Worm (Caenorhabditis elegans) whole organism, L2 larva: Measurements from ENCODE around the gene Y50E8A.6.
A peak's percentile ranks its signal among the peaks of the same experiment; 100 is the strongest.

Experiments
- C34F6.9 ChIP-seq: fragments of 150-350 bp; optimal IDR thresholded peaks from 2 replicates; lab custom pipeline; 2014; ENCODE audit warnings: missing biosample characterization, missing genetic modification characterization
- F13H6.1 ChIP-seq: sonication (generic microtip); optimal IDR thresholded peaks from 2 replicates; lab custom pipeline; 2016; ENCODE audit warnings: missing genetic modification characterization, missing compliant biosample characterization
- R02D3.7 ChIP-seq: fragments of 150-350 bp; optimal IDR thresholded peaks from 2 replicates; lab custom pipeline; 2014; ENCODE audit warnings: missing biosample characterization, missing genetic modification characterization
- aly-2 ChIP-seq: fragments of 150-350 bp; optimal IDR thresholded peaks from 2 replicates; lab custom pipeline; 2014; ENCODE audit warnings: missing biosample characterization, missing genetic modification characterization
- ama-1 ChIP-seq: fragments of 150-350 bp; optimal IDR thresholded peaks from 2 replicates; lab custom pipeline; 2018; ENCODE audit warnings: inconsistent platforms
- blmp-1 ChIP-seq: sonication (generic microtip); optimal IDR thresholded peaks from 2 replicates; lab custom pipeline; 2017; ENCODE audit warnings: missing genetic modification characterization, mild to moderate bottlenecking, missing compliant biosample characterization, antibody characterized with exemption, moderate library complexity; ENCODE audit not compliant: insufficient read depth
- ceh-16 ChIP-seq: fragments of 150-350 bp; optimal IDR thresholded peaks from 2 replicates; lab custom pipeline; 2014; ENCODE audit warnings: missing biosample characterization, missing genetic modification characterization
- ceh-82 ChIP-seq: fragments of 150-350 bp; optimal IDR thresholded peaks from 2 replicates; lab custom pipeline; 2014; ENCODE audit warnings: missing biosample characterization, missing genetic modification characterization
- egl-27 ChIP-seq: sonication (generic microtip); optimal IDR thresholded peaks from 3 replicates; lab custom pipeline; 2017; ENCODE audit warnings: missing biosample characterization, missing genetic modification reagents, missing genetic modification characterization
- elt-3 ChIP-seq: sonication (generic microtip); optimal IDR thresholded peaks from 2 replicates; lab custom pipeline; 2017; ENCODE audit warnings: missing biosample characterization, missing genetic modification characterization
- fos-1 ChIP-seq: fragments of 150-350 bp; optimal IDR thresholded peaks from 2 replicates; lab custom pipeline; 2014; ENCODE audit warnings: missing biosample characterization, missing genetic modification characterization
- lin-11 ChIP-seq: fragments of 150-350 bp; sonication (generic microtip); optimal IDR thresholded peaks from 2 replicates; lab custom pipeline; 2014; ENCODE audit warnings: missing biosample characterization, missing genetic modification characterization, inconsistent platforms, mixed read lengths
- lin-39 ChIP-seq: fragments of 150-350 bp; optimal IDR thresholded peaks from 2 replicates; lab custom pipeline; 2014; ENCODE audit warnings: missing biosample characterization, missing genetic modification reagents, missing genetic modification characterization
- lsy-2 ChIP-seq, 2 experiments: fragments of 150-350 bp in 1 of 2; sonication (generic microtip) in 1 of 2; optimal IDR thresholded peaks; 2 replicates each; lab custom pipeline; 2014 to 2017; ENCODE audit warnings: missing biosample characterization in 2 of 2, missing genetic modification characterization in 2 of 2
- mbf-1 ChIP-seq: sonication (generic microtip); optimal IDR thresholded peaks from 2 replicates; lab custom pipeline; 2017; ENCODE audit warnings: missing biosample characterization, missing genetic modification characterization
- mdl-1 ChIP-seq, 2 experiments: fragments of 150-350 bp in 1 of 2; sonication (generic microtip) in 1 of 2; optimal IDR thresholded peaks; 2 replicates each; lab custom pipeline; 2017; ENCODE audit warnings: missing biosample characterization in 2 of 2, missing genetic modification characterization in 2 of 2
- nhr-12 ChIP-seq: fragments of 150-350 bp; optimal IDR thresholded peaks from 2 replicates; lab custom pipeline; 2014; ENCODE audit warnings: missing biosample characterization, missing genetic modification characterization
- nhr-23 ChIP-seq: fragments of 150-350 bp; optimal IDR thresholded peaks from 2 replicates; lab custom pipeline; 2014; ENCODE audit warnings: missing biosample characterization, missing genetic modification reagents, missing genetic modification characterization
- nhr-237 ChIP-seq: fragments of 150-350 bp; optimal IDR thresholded peaks from 2 replicates; lab custom pipeline; 2014; ENCODE audit warnings: missing biosample characterization, missing genetic modification characterization
- peb-1 ChIP-seq: fragments of 150-350 bp; optimal IDR thresholded peaks from 2 replicates; lab custom pipeline; 2014; ENCODE audit warnings: missing biosample characterization, missing genetic modification characterization
- sem-4 ChIP-seq: fragments of 150-350 bp; optimal IDR thresholded peaks from 2 replicates; lab custom pipeline; 2014; ENCODE audit warnings: missing biosample characterization, missing genetic modification reagents, missing genetic modification characterization
- skn-1 ChIP-seq: sonication (generic microtip); optimal IDR thresholded peaks from 2 replicates; lab custom pipeline; 2017; ENCODE audit warnings: missing biosample characterization, missing genetic modification characterization
- sma-3 ChIP-seq: sonication (generic microtip); optimal IDR thresholded peaks from 2 replicates; lab custom pipeline; 2016; ENCODE audit warnings: missing genetic modification reagents, missing genetic modification characterization, missing compliant biosample characterization
- sma-9 ChIP-seq, 2 experiments: fragments of 150-350 bp in 1 of 2; sonication (generic microtip) in 1 of 2; optimal IDR thresholded peaks; 2 replicates each; lab custom pipeline; 2014 to 2016; ENCODE audit warnings: missing genetic modification characterization in 2 of 2, mild to moderate bottlenecking in 1 of 2, missing biosample characterization in 1 of 2, missing compliant biosample characterization in 1 of 2, missing genetic modification reagents in 1 of 2, moderate library complexity in 1 of 2
- snpc-4 ChIP-seq: fragments of 150-350 bp; optimal IDR thresholded peaks from 2 replicates; lab custom pipeline; 2014; ENCODE audit warnings: missing biosample characterization, missing genetic modification characterization
- unc-39 ChIP-seq: fragments of 150-350 bp; optimal IDR thresholded peaks from 2 replicates; lab custom pipeline; 2014; ENCODE audit warnings: missing biosample characterization, missing genetic modification characterization
- unc-62 ChIP-seq: fragments of 150-350 bp; optimal IDR thresholded peaks from 2 replicates; lab custom pipeline; 2014; ENCODE audit warnings: missing biosample characterization, missing genetic modification reagents, missing genetic modification characterization
- zag-1 ChIP-seq: fragments of 150-350 bp; optimal IDR thresholded peaks from 2 replicates; lab custom pipeline; 2014; ENCODE audit warnings: missing biosample characterization, missing genetic modification characterization

The Y50E8A.6 gene

DNA sequence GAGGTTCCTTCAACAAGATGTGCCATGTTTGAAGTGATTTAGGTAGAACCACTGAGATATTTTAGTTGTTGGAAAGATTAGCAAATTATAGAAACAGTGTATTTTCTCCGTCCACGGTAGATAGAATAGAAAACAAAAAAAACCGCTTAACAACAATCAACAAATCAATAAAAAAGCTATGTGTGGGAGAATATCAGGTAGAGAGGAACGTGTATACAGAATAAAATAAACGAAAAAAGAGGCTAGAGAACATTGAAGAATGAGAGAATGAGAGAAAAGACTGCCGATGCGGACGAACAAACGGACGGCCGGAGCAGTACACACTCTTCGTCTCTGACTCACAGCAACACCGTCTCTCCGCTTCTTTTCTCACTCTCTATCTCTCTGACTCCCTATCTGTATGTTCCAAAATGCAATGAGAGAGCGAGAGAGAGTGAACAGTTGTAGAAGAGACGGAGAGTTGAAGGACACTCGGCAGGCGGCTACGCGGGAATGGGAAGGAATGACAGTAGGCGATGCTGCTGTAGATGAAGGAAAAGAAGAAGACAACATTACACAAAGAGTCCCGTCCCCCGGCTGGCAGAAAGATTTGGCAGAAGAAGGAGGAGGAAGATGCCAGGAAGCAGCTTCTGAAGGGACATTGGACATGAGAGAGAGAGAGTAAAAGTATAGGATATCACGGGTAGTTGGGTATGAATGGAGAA lies 44.4 kb downstream of the Y50E8A.6 start, which contains the start of gene unc-112 (continued):
- TF ChIP-seq R02D3.7 (tag; lab: Kevin White, UChicago) (no peak), unc-39 (tag; lab: Kevin White, UChicago) (no peak), F13H6.1 (peak; percentile 92), snpc-4 (tag; lab: Kevin White, UChicago) (no peak), lsy-2 (tag; optimal IDR thresholded peaks at IDR 0.05; lab: Kevin White, UChicago) (peak in 1 of 2 experiments; percentile 77), sem-4 (tag; lab: Kevin White, UChicago) (peak; percentile 78)

DNA sequence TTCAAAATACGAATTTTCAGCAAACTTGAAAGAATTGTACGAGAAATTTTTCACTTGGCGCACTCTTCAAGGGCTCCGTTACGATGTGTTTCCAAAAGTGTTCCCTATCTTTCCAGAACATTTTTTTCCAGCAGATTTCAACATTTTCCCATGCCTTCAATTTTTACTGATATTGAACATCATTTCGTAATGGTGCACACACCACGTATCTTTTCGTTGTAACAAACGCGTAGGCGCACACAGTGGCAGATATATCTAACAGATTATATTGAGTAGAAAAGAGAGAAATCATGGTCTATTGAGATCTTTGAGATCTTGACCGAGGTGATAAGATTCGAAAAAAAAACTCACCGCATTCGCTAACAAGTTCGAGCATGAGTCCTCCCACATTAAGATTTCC lies 45.4 kb downstream of the Y50E8A.6 start:
- no peak for TF ChIP-seq nhr-237 (tag; lab: Kevin White, UChicago)
- TF ChIP-seq fos-1 = no peak
- no peak for TF ChIP-seq egl-27
- no peak for TF ChIP-seq zag-1 (tag; lab: Kevin White, UChicago)
- TF ChIP-seq nhr-12 = no peak
- TF ChIP-seq ceh-16 (tag; lab: Kevin White, UChicago) = no peak
- no peak for TF ChIP-seq unc-62 (GFP tag; lab: Kevin White, UChicago)
- no peak for TF ChIP-seq lsy-2 (tag; optimal IDR thresholded peaks at IDR 0.05; lab: Kevin White, UChicago)
- TF ChIP-seq ama-1 (lab: Kevin White, UChicago) = no peak
- TF ChIP-seq elt-3 (tag; lab: Kevin White, UChicago) = no peak
- no peak for TF ChIP-seq nhr-23 (tag; lab: Kevin White, UChicago)
- TF ChIP-seq C34F6.9 (tag; lab: Kevin White, UChicago) = no peak
- no peak for TF ChIP-seq peb-1 (tag; lab: Kevin White, UChicago)
- TF ChIP-seq sma-9 (GFP tag; optimal IDR thresholded peaks at IDR 0.05; lab: Kevin White, UChicago) = no peak
- TF ChIP-seq sma-9 (tag; optimal IDR thresholded peaks at IDR 0.05; lab: Kevin White, UChicago) = no peak
- TF ChIP-seq, all 48 proteins: peak for 0

DNA sequence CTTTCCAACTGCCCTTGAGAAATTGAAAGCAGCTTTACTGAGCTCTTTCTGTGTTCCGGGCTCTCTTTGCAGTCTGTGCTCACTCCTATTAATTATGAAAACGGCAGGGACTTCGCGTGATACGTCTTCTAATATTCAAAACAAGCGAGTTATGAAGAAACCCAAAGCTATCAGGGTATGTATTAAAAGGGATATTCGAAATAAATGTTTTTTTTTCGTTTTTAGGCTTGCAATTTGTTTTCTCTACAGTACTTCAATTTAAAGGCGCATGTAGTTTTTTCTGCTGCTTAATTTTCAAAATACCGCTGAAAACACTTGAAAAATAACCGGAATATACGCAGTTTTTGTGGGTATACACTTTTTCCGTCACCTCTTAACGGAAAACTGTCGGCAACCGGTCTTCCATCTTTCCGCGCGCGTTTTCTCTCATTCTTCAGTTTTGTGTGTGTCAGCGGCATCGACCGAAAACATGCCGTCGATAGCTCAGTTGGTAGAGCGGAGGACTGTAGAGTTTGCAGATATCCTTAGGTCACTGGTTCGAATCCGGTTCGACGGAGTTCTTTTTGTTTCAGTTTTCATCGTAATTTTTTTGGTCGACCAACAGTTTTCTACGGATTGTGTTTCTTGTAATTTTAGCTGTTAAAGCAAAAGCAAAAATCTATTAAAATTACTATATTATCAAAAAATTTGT lies 51.9 kb downstream of the Y50E8A.6 start, which contains the start of gene gasr-8:
TSS of gene gasr-8 (plus strand) at position 51 of the 691 bp plus-strand sequence.
- no peak for TF ChIP-seq skn-1 (tag; lab: Kevin White, UChicago)
- no peak for TF ChIP-seq ceh-82 (tag; lab: Kevin White, UChicago)
- no peak for TF ChIP-seq mbf-1 (tag; lab: Kevin White, UChicago)
- TF ChIP-seq sma-9 (GFP tag; optimal IDR thresholded peaks at IDR 0.05; lab: Kevin White, UChicago) = no peak
- no peak for TF ChIP-seq sma-9 (tag; optimal IDR thresholded peaks at IDR 0.05; lab: Kevin White, UChicago)
- no peak for TF ChIP-seq blmp-1 (tag; lab: Kevin White, UChicago)
- no peak for TF ChIP-seq sma-3 (GFP tag; lab: Kevin White, UChicago)
- TF ChIP-seq lin-11 = no peak
- no peak for TF ChIP-seq lsy-2 (tag; optimal IDR thresholded peaks at IDR 0.05; lab: Kevin White, UChicago)
- no peak for TF ChIP-seq C34F6.9 (tag; lab: Kevin White, UChicago)
- TF ChIP-seq mdl-1 (tag; optimal IDR thresholded peaks at IDR 0.05; lab: Kevin White, UChicago) = no peak
- TF ChIP-seq lin-39 (tag; lab: Kevin White, UChicago) = no peak
- no peak for TF ChIP-seq elt-3 (tag; lab: Kevin White, UChicago)
- TF ChIP-seq zag-1 (tag; lab: Kevin White, UChicago) = no peak
- no peak for TF ChIP-seq R02D3.7 (tag; lab: Kevin White, UChicago)
- TF ChIP-seq aly-2 = no peak
- no peak for TF ChIP-seq ceh-16 (tag; lab: Kevin White, UChicago)
